Worm (Caenorhabditis elegans) whole organism, L1 larva: ENCODE results near the gene K03H1.11.

Source experiments
- ama-1 ChIP-seq: fragments of 150-350 bp; optimal IDR thresholded peaks from 2 replicates; lab custom pipeline; 2014
- ces-1 ChIP-seq: fragments of 150-350 bp; optimal IDR thresholded peaks from 2 replicates; lab custom pipeline; 2014; ENCODE audit warnings: missing biosample characterization, missing genetic modification reagents, missing genetic modification characterization
- egl-27 ChIP-seq, 2 experiments: fragments of 150-350 bp in 1 of 2; sonication (generic microtip); optimal IDR thresholded peaks; 3 replicates each; lab custom pipeline; 2017 to 2018; ENCODE audit warnings: missing biosample characterization in 2 of 2, missing genetic modification characterization in 2 of 2, missing genetic modification reagents in 2 of 2
- fos-1 ChIP-seq: fragments of 150-350 bp; optimal IDR thresholded peaks from 2 replicates; lab custom pipeline; 2014; ENCODE audit warnings: missing biosample characterization, missing genetic modification characterization
- nhr-76 ChIP-seq: sonication (generic microtip); optimal IDR thresholded peaks from 2 replicates; lab custom pipeline; 2017; ENCODE audit warnings: missing biosample characterization, missing genetic modification characterization
- unc-86 ChIP-seq: sonication (generic microtip); optimal IDR thresholded peaks from 2 replicates; lab custom pipeline; 2016; ENCODE audit warnings: missing genetic modification characterization, missing compliant biosample characterization

ce11 chrIII:9920764-9921163 lies 31.0 kb downstream of the K03H1.11 start, which contains the start of gene F40F12.3:
- TF ChIP-seq ama-1 (lab: Kevin White, UChicago), result no peak
- TF ChIP-seq egl-27 (tag; optimal IDR thresholded peaks at IDR 0.05; lab: Kevin White, UChicago), result no peak
- no peak for TF ChIP-seq nhr-76 (tag; lab: Kevin White, UChicago)
- no peak for TF ChIP-seq fos-1
- no peak for TF ChIP-seq unc-86 (tag; lab: Kevin White, UChicago)
- no peak for TF ChIP-seq ces-1 (GFP tag; lab: Kevin White, UChicago)
